Worm (Caenorhabditis elegans): ENCODE measurements around the gene msp-51.
A peak's percentile ranks its signal among the peaks of the same experiment; 100 is the strongest.
"Not testable (repeated sequence)": the region's sequence is repeated elsewhere in the genome, so short reads cannot be mapped to it uniquely, and the experiment has no call there.

msp-51 gene

DNA sequence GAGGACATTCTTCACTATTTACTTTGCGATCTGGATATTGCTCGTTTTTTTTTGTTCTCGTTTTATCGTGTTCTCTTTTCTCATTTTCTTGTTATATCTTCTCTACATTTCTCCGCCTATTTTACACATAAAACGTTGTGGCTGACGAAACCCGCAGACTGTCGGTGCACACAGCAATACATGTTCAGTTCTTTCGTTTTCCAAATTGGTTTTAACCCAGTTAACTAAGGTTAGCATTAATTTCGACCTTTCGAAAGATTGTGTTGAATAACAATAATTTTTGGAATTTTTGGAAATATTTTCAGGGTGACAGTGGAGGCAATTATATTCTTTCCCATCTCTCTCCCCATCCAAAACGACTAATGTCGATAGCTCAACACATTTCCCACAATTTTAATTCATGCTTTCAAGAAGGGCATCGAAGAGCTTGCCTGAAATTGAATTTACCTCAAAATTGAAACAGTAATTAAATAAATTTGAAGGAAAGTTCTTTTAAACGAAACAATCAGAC, 30.4 kb downstream of the msp-51 start:
- TF ChIP-seq F44E2.7 (GFP tag; IDR thresholded peaks at IDR 0.05) (0 out of 2 replicates have a peak, but pooled peaks have one; percentile 30), T26A8.4 (GFP tag; IDR thresholded peaks at IDR 0.05) (peak; percentile 77), ama-1 (optimal IDR thresholded peaks at IDR 0.05) (peak; percentile 32), lin-38 (GFP tag; IDR thresholded peaks at IDR 0.05) (peak; percentile 60), Y105C5A.15 (GFP tag; IDR thresholded peaks at IDR 0.05) (0 out of 2 replicates have a peak, but pooled peaks have one; percentile 25), mdt-29 (GFP tag; IDR thresholded peaks at IDR 0.05) (peak; percentile 72), unc-62 (GFP tag; optimal IDR thresholded peaks at IDR 0.05 in 1 of 2) (peak in 1 of 2 experiments; percentile 31), snpc-1.2 (GFP tag; IDR thresholded peaks at IDR 0.05) (peak; percentile 97), ceh-44 (GFP tag; IDR thresholded peaks at IDR 0.05) (0 out of 2 replicates have a peak, but pooled peaks have one; percentile 35), aha-1 (tag) (peak; percentile 57), arid-1 (GFP tag; conservative IDR thresholded peaks at IDR 0.05) (0 out of 2 replicates have a peak, but pooled peaks have one; percentile 28), F49E8.2 (tag; optimal IDR thresholded peaks at IDR 0.05; ENCODE audit: borderline replicate concordance) (peak; percentile 56), Y48G9A.11 (GFP tag; IDR thresholded peaks at IDR 0.05) (peak; percentile 30; the same call in 1 of the 2 replicates)
- not testable (repeated sequence) for TF ChIP-seq unc-62 (tag; optimal IDR thresholded peaks at IDR 0.05)

ce11 chrIV:5261786-5262185, 33.4 kb downstream of the msp-51 start:
- TF ChIP-seq snpc-1.2 (GFP tag; IDR thresholded peaks at IDR 0.05) (peak; percentile 98), mdt-29 (GFP tag; IDR thresholded peaks at IDR 0.05) (0 out of 2 replicates have a peak, but pooled peaks have one; percentile 32), lin-38 (GFP tag; IDR thresholded peaks at IDR 0.05) (peak; percentile 39; the same call in 1 of the 2 replicates), php-3 (GFP tag; IDR thresholded peaks at IDR 0.05) (0 out of 2 replicates have a peak, but pooled peaks have one; percentile 30), T26A8.4 (GFP tag; IDR thresholded peaks at IDR 0.05) (peak; percentile 65), unc-62 (GFP tag; optimal IDR thresholded peaks at IDR 0.05 in 1 of 2) (peak in 1 of 2 experiments; percentile 57)
- TF ChIP-seq unc-62 (tag; optimal IDR thresholded peaks at IDR 0.05): not testable (repeated sequence)

DNA sequence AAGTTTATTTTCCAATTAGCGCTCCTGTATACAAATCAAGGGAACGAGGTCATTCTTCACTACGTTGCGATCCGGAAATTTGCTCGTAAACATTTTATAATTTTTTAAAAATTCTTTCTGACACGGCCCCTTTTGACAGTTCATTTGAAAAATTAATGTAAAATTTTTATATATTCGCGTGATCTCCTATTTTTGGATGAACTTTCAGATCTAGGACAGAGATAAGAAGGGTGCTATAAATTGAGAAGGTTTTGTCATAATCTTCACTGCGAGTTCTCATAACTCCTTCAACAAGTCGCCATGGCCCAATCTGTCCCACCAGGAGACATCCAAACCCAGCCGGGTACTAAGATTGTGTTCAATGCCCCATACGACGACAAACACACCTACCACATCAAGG, 34.9 kb downstream of the msp-51 start, which contains the start of gene msp-19:
Gene msp-19 (plus strand): TSS at position 301 of the 400 bp plus-strand sequence.
- TF ChIP-seq nhr-76 (tag; optimal IDR thresholded peaks at IDR 0.05); nhr-41 (GFP tag; IDR thresholded peaks at IDR 0.05); saeg-2 (GFP tag; IDR thresholded peaks at IDR 0.05): not testable (repeated sequence)

DNA sequence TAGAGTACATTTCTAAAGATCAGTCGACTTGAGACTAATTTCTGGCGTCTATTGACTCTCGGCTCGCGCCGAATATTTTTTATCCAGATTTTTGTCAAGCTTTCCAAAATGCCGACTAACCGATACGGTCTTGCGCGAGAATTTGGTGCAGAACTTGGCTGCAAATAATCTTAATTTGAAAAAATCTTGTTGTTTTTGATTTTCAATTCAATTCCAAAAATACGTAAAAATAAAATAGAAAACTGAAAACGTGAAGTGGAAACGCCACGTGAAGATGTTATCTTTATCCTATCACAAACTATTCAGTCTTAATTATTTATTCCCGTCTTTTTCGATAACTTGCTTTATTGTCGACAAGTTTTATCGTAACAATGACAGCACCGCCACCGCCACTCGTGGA, 36.8 kb downstream of the msp-51 start, which contains the start of gene ttbk-2.1:
Gene ttbk-2.1 (plus strand): TSS at position 301 of the 400 bp plus-strand sequence.
- TF ChIP-seq aha-1 (tag); T26A8.4 (GFP tag; IDR thresholded peaks at IDR 0.05); nhr-28 (tag; optimal IDR thresholded peaks at IDR 0.05): not testable (repeated sequence)

ce11 chrIV:5256731-5257130, 38.4 kb downstream of the msp-51 start, which contains the start of gene F36H12.9:
Gene F36H12.9 (plus strand): TSS chrIV:5257031.
- TF ChIP-seq ceh-62 (tag; optimal IDR thresholded peaks at IDR 0.05); zip-2 (tag; optimal IDR thresholded peaks at IDR 0.05); F49E8.2 (tag; optimal IDR thresholded peaks at IDR 0.05; ENCODE audit: borderline replicate concordance): not testable (repeated sequence)

DNA sequence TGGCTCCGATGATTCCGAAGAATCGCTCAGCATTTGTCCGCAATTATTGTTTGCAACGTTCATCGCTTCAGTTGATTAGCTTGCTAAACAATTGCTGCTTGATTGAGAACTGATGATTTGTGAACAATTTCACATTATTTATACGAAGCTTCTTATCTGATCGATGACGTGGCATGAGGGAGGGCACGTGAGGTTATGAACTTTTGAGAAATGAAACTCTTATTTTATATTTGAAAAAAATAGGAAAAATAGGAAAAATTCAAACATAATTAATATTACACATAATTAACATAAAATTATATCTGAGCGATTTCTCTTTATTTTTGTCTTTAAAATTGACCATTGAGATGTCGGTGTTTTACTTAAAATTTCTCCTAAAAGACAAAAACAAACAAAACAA, 40.5 kb downstream of the msp-51 start, which contains the start of gene F36H12.10:
Gene F36H12.10 (minus strand): TSS at position 101 of the 400 bp plus-strand sequence.
- TF ChIP-seq ctbp-1 (GFP tag; IDR thresholded peaks at IDR 0.05); ceh-32 (tag; optimal IDR thresholded peaks at IDR 0.05; ENCODE audit: poor library complexity); arid-1 (GFP tag; conservative IDR thresholded peaks at IDR 0.05): not testable (repeated sequence)
